Fruit fly (Drosophila melanogaster) whole organism, embryonic: ENCODE measurements around the gene CG14258.

Experiments used
- CG10147 ChIP-seq: fragments of 200-800 bp; sonication (Bioruptor generic); optimal IDR thresholded peaks from 2 replicates; lab custom pipeline; 2019; ENCODE audit warnings: missing biosample characterization, mild to moderate bottlenecking, missing genetic modification characterization, moderate library complexity
- CG10274 ChIP-seq: fragments of 200-800 bp; sonication (Bioruptor generic); optimal IDR thresholded peaks from 3 replicates; lab custom pipeline; 2017; ENCODE audit warnings: missing biosample characterization, mild to moderate bottlenecking, missing genetic modification characterization
- CG10366 ChIP-seq: fragments of 200-800 bp; sonication (Bioruptor generic); IDR thresholded peaks from 2 replicates; pipeline ENCODE4 v1.3.6; 2022; ENCODE audit warnings: missing biosample characterization, missing genetic modification characterization
- CG10959 ChIP-seq: fragments of 200-800 bp; sonication (Bioruptor generic); IDR thresholded peaks from 2 replicates; pipeline ENCODE4 v1.3.6; 2022; ENCODE audit warnings: missing biosample characterization, missing genetic modification characterization
- CG11504 ChIP-seq: fragments of 200-800 bp; sonication (Bioruptor generic); optimal IDR thresholded peaks from 3 replicates; lab custom pipeline; 2019; ENCODE audit warnings: missing biosample characterization, mild to moderate bottlenecking, missing genetic modification characterization, moderate library complexity
- CG11696 ChIP-seq: fragments of 200-800 bp; sonication (Bioruptor generic); IDR thresholded peaks from 2 replicates; pipeline ENCODE4 v1.3.6; 2022; ENCODE audit warnings: missing biosample characterization, missing genetic modification characterization
- CG12071 ChIP-seq: fragments of 200-800 bp; sonication (Bioruptor generic); optimal IDR thresholded peaks from 3 replicates; lab custom pipeline; 2018; ENCODE audit warnings: missing biosample characterization, mild to moderate bottlenecking, missing genetic modification characterization
- CG12219 ChIP-seq: fragments of 200-800 bp; sonication (Bioruptor generic); optimal IDR thresholded peaks from 3 replicates; lab custom pipeline; 2018; ENCODE audit warnings: missing biosample characterization, mild to moderate bottlenecking, missing genetic modification characterization
- CG14667 ChIP-seq: fragments of 200-800 bp; sonication (Bioruptor generic); IDR thresholded peaks from 2 replicates; pipeline ENCODE4 v1.3.6; 2022; ENCODE audit warnings: missing biosample characterization, missing genetic modification characterization
- CG14965 ChIP-seq: fragments of 200-800 bp; sonication (Bioruptor generic); optimal IDR thresholded peaks from 2 replicates; lab custom pipeline; 2016; ENCODE audit warnings: missing biosample characterization, missing genetic modification characterization, borderline replicate concordance
- CG1602 ChIP-seq: fragments of 200-800 bp; sonication (Bioruptor generic); optimal IDR thresholded peaks from 3 replicates; lab custom pipeline; 2016; ENCODE audit warnings: missing biosample characterization, missing genetic modification characterization
- CG16779 ChIP-seq: fragments of 200-800 bp; sonication (Bioruptor generic); IDR thresholded peaks from 2 replicates; pipeline ENCODE4 v1.3.6; 2022; ENCODE audit warnings: missing biosample characterization, missing genetic modification characterization
- CG17829 ChIP-seq: fragments of 200-800 bp; optimal IDR thresholded peaks from 2 replicates; lab custom pipeline; 2019; ENCODE audit warnings: missing biosample characterization, mild to moderate bottlenecking, missing genetic modification characterization, moderate library complexity
- CG2875 ChIP-seq: fragments of 200-800 bp; sonication (Bioruptor generic); optimal IDR thresholded peaks from 2 replicates; lab custom pipeline; 2017; ENCODE audit warnings: missing biosample characterization, mild to moderate bottlenecking, missing genetic modification characterization, missing genetic modification reagents
- CG34224 ChIP-seq: fragments of 200-800 bp; sonication (Bioruptor generic); IDR thresholded peaks from 3 replicates; pipeline ENCODE4 v1.3.6; 2022; ENCODE audit warnings: missing biosample characterization, missing genetic modification characterization; ENCODE audit not compliant: partially characterized antibody
- CG4617 ChIP-seq: fragments of 200-800 bp; sonication (Bioruptor generic); optimal IDR thresholded peaks from 3 replicates; lab custom pipeline; 2016; ENCODE audit warnings: missing biosample characterization, missing genetic modification characterization, borderline replicate concordance
- CG4820 ChIP-seq: fragments of 200-800 bp; sonication (Bioruptor generic); optimal IDR thresholded peaks from 3 replicates; lab custom pipeline; 2016; ENCODE audit warnings: missing biosample characterization, missing genetic modification characterization
- CG6654 ChIP-seq: fragments of 200-800 bp; sonication (Bioruptor generic); optimal IDR thresholded peaks from 2 replicates; lab custom pipeline; 2017; ENCODE audit warnings: missing biosample characterization, mild to moderate bottlenecking, missing genetic modification characterization
- CG6683 ChIP-seq: fragments of 200-800 bp; sonication (Bioruptor generic); optimal IDR thresholded peaks from 2 replicates; lab custom pipeline; 2017; ENCODE audit warnings: missing biosample characterization, mild to moderate bottlenecking, missing genetic modification characterization, missing genetic modification reagents
- CG8290 ChIP-seq, 3 experiments: fragments of 200-800 bp; sonication (Bioruptor generic); optimal IDR thresholded peaks; 2 replicates each; lab custom pipeline; 2016 to 2019; ENCODE audit warnings: missing biosample characterization in 3 of 3, missing genetic modification characterization in 3 of 3, mild to moderate bottlenecking in 2 of 3, moderate library complexity in 1 of 3
- CG9215 ChIP-seq: fragments of 200-800 bp; sonication (Bioruptor generic); IDR thresholded peaks from 2 replicates; pipeline ENCODE4 v1.3.6; 2022; ENCODE audit warnings: missing biosample characterization, missing genetic modification characterization
- CG9817 ChIP-seq: fragments of 200-800 bp; sonication (Bioruptor generic); optimal IDR thresholded peaks from 2 replicates; lab custom pipeline; 2018; ENCODE audit warnings: missing biosample characterization, mild to moderate bottlenecking, missing genetic modification characterization, moderate library complexity
- Dad ChIP-seq: fragments of 200-800 bp; sonication (Bioruptor generic); optimal IDR thresholded peaks from 3 replicates; lab custom pipeline; 2016; ENCODE audit warnings: missing biosample characterization, missing genetic modification characterization
- Dip3 ChIP-seq: fragments of 200-800 bp; sonication (Bioruptor generic); optimal IDR thresholded peaks from 3 replicates; lab custom pipeline; 2016; ENCODE audit warnings: missing biosample characterization, missing genetic modification characterization
- GATAe ChIP-seq: fragments of 200-800 bp; sonication (Bioruptor generic); conservative IDR thresholded peaks from 2 replicates; pipeline ENCODE4 v1.3.6; 2022; ENCODE audit warnings: missing biosample characterization, missing genetic modification characterization
- Hand ChIP-seq: fragments of 200-800 bp; sonication (Bioruptor generic); optimal IDR thresholded peaks from 2 replicates; lab custom pipeline; 2017; ENCODE audit warnings: mild to moderate bottlenecking, missing biosample characterization, missing genetic modification reagents, missing genetic modification characterization
- Hmx ChIP-seq: fragments of 200-800 bp; sonication (Bioruptor generic); optimal IDR thresholded peaks from 2 replicates; lab custom pipeline; 2016; ENCODE audit warnings: missing biosample characterization, missing genetic modification characterization
- Hr78 ChIP-seq, 2 experiments: fragments of 200-800 bp in 1 of 2; fragments of >200 bp in 1 of 2; sonication (Bioruptor generic) in 1 of 2; optimal IDR thresholded peaks; 2 replicates each; lab custom pipeline; 2017 to 2019; ENCODE audit warnings: missing biosample characterization in 2 of 2, missing genetic modification characterization in 2 of 2, mild to moderate bottlenecking in 1 of 2, moderate library complexity in 1 of 2
- Mad ChIP-seq: fragments of 200-800 bp; sonication (Bioruptor generic); optimal IDR thresholded peaks from 2 replicates; lab custom pipeline; 2016; ENCODE audit warnings: missing biosample characterization, missing genetic modification characterization
- Nf-YC ChIP-seq: fragments of 200-800 bp; optimal IDR thresholded peaks from 3 replicates; lab custom pipeline; 2019; ENCODE audit warnings: missing biosample characterization, mild to moderate bottlenecking, missing genetic modification characterization, moderate library complexity
- Opbp ChIP-seq: fragments of 200-800 bp; sonication (Bioruptor generic); IDR thresholded peaks from 3 replicates; pipeline ENCODE4 v1.3.6; 2022; ENCODE audit warnings: missing biosample characterization, missing genetic modification characterization; ENCODE audit not compliant: partially characterized antibody
- ac ChIP-seq: fragments of 200-800 bp; sonication (Bioruptor generic); optimal IDR thresholded peaks from 3 replicates; lab custom pipeline; 2017; ENCODE audit warnings: missing biosample characterization, mild to moderate bottlenecking, missing genetic modification characterization
- bcd ChIP-seq: fragments of 200-800 bp; sonication (Bioruptor generic); optimal IDR thresholded peaks from 2 replicates; lab custom pipeline; 2017; ENCODE audit warnings: missing biosample characterization, mild to moderate bottlenecking, missing genetic modification characterization
- bsh ChIP-seq, 2 experiments: fragments of 200-800 bp; sonication (Bioruptor generic); optimal IDR thresholded peaks; 2 replicates each; lab custom pipeline; 2017 to 2018; ENCODE audit warnings: mild to moderate bottlenecking in 2 of 2, missing biosample characterization in 2 of 2, missing genetic modification characterization in 2 of 2, moderate library complexity in 1 of 2
- dmrt11E ChIP-seq: fragments of 200-800 bp; sonication (Bioruptor generic); optimal IDR thresholded peaks from 3 replicates; lab custom pipeline; 2018; ENCODE audit warnings: missing biosample characterization, mild to moderate bottlenecking, missing genetic modification characterization, moderate library complexity
- exex ChIP-seq: fragments of 200-800 bp; sonication (Bioruptor generic); optimal IDR thresholded peaks from 4 replicates; lab custom pipeline; 2018; ENCODE audit warnings: missing biosample characterization, mild to moderate bottlenecking, missing genetic modification characterization, moderate library complexity
- fd3F ChIP-seq: fragments of 200-800 bp; sonication (Bioruptor generic); optimal IDR thresholded peaks from 2 replicates; lab custom pipeline; 2018; ENCODE audit warnings: missing biosample characterization, mild to moderate bottlenecking, missing genetic modification characterization, moderate library complexity
- fru ChIP-seq: fragments of >200 bp; optimal IDR thresholded peaks from 2 replicates; lab custom pipeline; 2017
- lola ChIP-seq, 3 experiments: fragments of >200 bp in 2 of 3; fragments of 200-800 bp in 1 of 3; sonication (Bioruptor generic) in 1 of 3; optimal IDR thresholded peaks; 2 replicates each; lab custom pipeline; 2017 to 2019; ENCODE audit warnings: missing biosample characterization in 3 of 3, missing genetic modification characterization in 3 of 3, mild to moderate bottlenecking in 1 of 3, moderate library complexity in 1 of 3
- maf-S ChIP-seq: fragments of 200-800 bp; sonication (Bioruptor generic); optimal IDR thresholded peaks from 2 replicates; lab custom pipeline; 2016; ENCODE audit warnings: missing biosample characterization, missing genetic modification characterization
- p53 ChIP-seq: fragments of 200-800 bp; sonication (Bioruptor generic); optimal IDR thresholded peaks from 2 replicates; lab custom pipeline; 2016; ENCODE audit warnings: missing biosample characterization, missing genetic modification characterization
- pan ChIP-seq, 4 experiments: fragments of >200 bp in 3 of 4; fragments of 200-800 bp in 1 of 4; sonication (Bioruptor generic) in 1 of 4; optimal IDR thresholded peaks in 3 of 4; IDR thresholded peaks in 1 of 4; 2 replicates each; pipeline versions ENCODE4 v1.3.6 to Lab custom; 2017 to 2022; ENCODE audit warnings: missing biosample characterization in 2 of 4, missing genetic modification characterization in 2 of 4, mixed read lengths in 1 of 4
- ranshi ChIP-seq: fragments of 200-800 bp; sonication (Bioruptor generic); IDR thresholded peaks from 2 replicates; pipeline ENCODE4 v1.3.6; 2022; ENCODE audit warnings: missing biosample characterization, missing genetic modification characterization
- repo ChIP-seq: fragments of 200-800 bp; sonication (Bioruptor generic); optimal IDR thresholded peaks from 2 replicates; lab custom pipeline; 2016; ENCODE audit warnings: missing biosample characterization, missing genetic modification characterization
- slbo ChIP-seq: fragments of 200-800 bp; sonication (Bioruptor generic); IDR thresholded peaks from 2 replicates; pipeline ENCODE4 v1.3.6; 2022; ENCODE audit warnings: missing biosample characterization, missing genetic modification characterization
- slou ChIP-seq: fragments of 200-800 bp; sonication (Bioruptor generic); optimal IDR thresholded peaks from 3 replicates; lab custom pipeline; 2016; ENCODE audit warnings: missing biosample characterization, missing genetic modification characterization
- tup ChIP-seq: fragments of 200-800 bp; sonication (Bioruptor generic); optimal IDR thresholded peaks from 2 replicates; lab custom pipeline; 2016; ENCODE audit warnings: missing biosample characterization, mild to moderate bottlenecking, missing genetic modification characterization, moderate library complexity
- wor ChIP-seq: fragments of 200-800 bp; sonication (Bioruptor generic); IDR thresholded peaks from 2 replicates; pipeline ENCODE4 v1.3.6; 2022; ENCODE audit warnings: missing biosample characterization, missing genetic modification characterization

CG14258 gene

dm6 chr3R:27070906-27071498, 21.9 kb upstream of the CG14258 start (continued):
- no peak for TF ChIP-seq bcd (GFP tag; lab: Kevin White, UChicago)
- no peak for TF ChIP-seq CG16779
- no peak for TF ChIP-seq bsh (GFP tag; optimal IDR thresholded peaks at IDR 0.05; lab: Kevin White, UChicago)
- no peak for TF ChIP-seq CG11696 (GFP tag; lab: Robert Waterston, UW)
- no peak for TF ChIP-seq exex (tag; lab: Kevin White, UChicago)
- TF ChIP-seq Mad (GFP tag; lab: Kevin White, UChicago), result no peak
- TF ChIP-seq Hmx (GFP tag; lab: Kevin White, UChicago), result no peak
- TF ChIP-seq CG9817, result no peak
- no peak for TF ChIP-seq fd3F (GFP tag; lab: Kevin White, UChicago)
- no peak for TF ChIP-seq Opbp (GFP tag; lab: Robert Waterston, UW)
- TF ChIP-seq CG10366, result peak; percentile 30; the same call in 1 of the 2 replicates
- TF ChIP-seq GATAe (GFP tag; lab: Robert Waterston, UW), result no peak
- TF ChIP-seq CG10274, result peak; percentile 96
- TF ChIP-seq ranshi, result 0 out of 2 replicates have a peak, but pooled peaks have one; percentile 28
- TF ChIP-seq fru (lab: Kevin White, UChicago), result no peak
- TF ChIP-seq Nf-YC (tag; lab: Kevin White, UChicago), result no peak
- no peak for TF ChIP-seq maf-S (GFP tag; lab: Kevin White, UChicago)
- TF ChIP-seq CG8290 (GFP tag; optimal IDR thresholded peaks at IDR 0.05; lab: Kevin White, UChicago), result no peak
- TF ChIP-seq CG8290 (tag; optimal IDR thresholded peaks at IDR 0.05; lab: Kevin White, UChicago), result peak in 1 of 2 experiments; percentile 17
- TF ChIP-seq CG14965 (GFP tag; lab: Kevin White, UChicago), result no peak
- TF ChIP-seq CG14667 (GFP tag; lab: Robert Waterston, UW), result no peak
- no peak for TF ChIP-seq CG10959
- no peak for TF ChIP-seq slou (GFP tag; lab: Kevin White, UChicago)
- TF ChIP-seq lola (GFP tag; optimal IDR thresholded peaks at IDR 0.05; lab: Kevin White, UChicago), result no peak
- no peak for TF ChIP-seq repo (GFP tag; lab: Kevin White, UChicago)
- no peak for TF ChIP-seq CG12219 (GFP tag; lab: Kevin White, UChicago)
- TF ChIP-seq CG4820 (GFP tag; lab: Kevin White, UChicago), result no peak
- TF ChIP-seq CG2875 (GFP tag; lab: Kevin White, UChicago), result no peak
- TF ChIP-seq Hr78 (GFP tag; optimal IDR thresholded peaks at IDR 0.05; lab: Kevin White, UChicago), result peak in 1 of 2 experiments; percentile 16
- no peak for TF ChIP-seq p53 (GFP tag; lab: Kevin White, UChicago)
- no peak for TF ChIP-seq Dip3 (GFP tag; lab: Kevin White, UChicago)
- TF ChIP-seq ac (GFP tag; lab: Kevin White, UChicago), result no peak
- no peak for TF ChIP-seq pan (optimal IDR thresholded peaks at IDR 0.05; lab: Kevin White, UChicago)
- TF ChIP-seq pan (GFP tag; optimal IDR thresholded peaks at IDR 0.05 in 1 of 2, IDR thresholded peaks at IDR 0.05 in 1 of 2), result peak in 1 of 2 experiments; percentile 31
- no peak for TF ChIP-seq Dad (GFP tag; lab: Kevin White, UChicago)
- no peak for TF ChIP-seq CG10147 (GFP tag; lab: Kevin White, UChicago)
- TF ChIP-seq wor (GFP tag; lab: Robert Waterston, UW), result 0 out of 2 replicates have a peak, but pooled peaks have one; percentile 18
- no peak for TF ChIP-seq tup (GFP tag; lab: Kevin White, UChicago)
- TF ChIP-seq CG17829 (tag; lab: Kevin White, UChicago), result no peak
- TF ChIP-seq slbo (GFP tag; lab: Robert Waterston, UW), result peak; percentile 32; the same call in 1 of the 2 replicates
- no peak for TF ChIP-seq CG6683 (GFP tag; lab: Kevin White, UChicago)
- no peak for TF ChIP-seq dmrt11E (tag; lab: Kevin White, UChicago)
- no peak for TF ChIP-seq CG11504 (tag; lab: Kevin White, UChicago)
- no peak for TF ChIP-seq Hand
- no peak for TF ChIP-seq CG34224
- no peak for TF ChIP-seq CG1602 (GFP tag; lab: Kevin White, UChicago)
- TF ChIP-seq CG9215 (GFP tag; lab: Robert Waterston, UW), result no peak
- no peak for TF ChIP-seq CG6654
- TF ChIP-seq CG4617 (GFP tag; lab: Kevin White, UChicago), result no peak
- no peak for TF ChIP-seq CG12071 (GFP tag; lab: Kevin White, UChicago)
